Worm (Caenorhabditis elegans) whole organism, L1 larva: ENCODE results near the gene C14F11.4.
A peak's percentile ranks its signal among the peaks of the same experiment; 100 is the strongest.

Experiments
- blmp-1 ChIP-seq: fragments of 150-350 bp; optimal IDR thresholded peaks from 2 replicates; lab custom pipeline; 2014; ENCODE audit warnings: missing biosample characterization, missing genetic modification characterization
- ceh-82 ChIP-seq, 3 experiments: fragments of 150-350 bp in 1 of 3; sonication (generic microtip) in 2 of 3; optimal IDR thresholded peaks; 2 replicates each; lab custom pipeline; 2014 to 2017; ENCODE audit warnings: missing biosample characterization in 3 of 3, missing genetic modification characterization in 3 of 3
- ceh-90 ChIP-seq: sonication (generic microtip); optimal IDR thresholded peaks from 2 replicates; lab custom pipeline; 2016; ENCODE audit warnings: missing genetic modification characterization, missing compliant biosample characterization
- ces-1 ChIP-seq: fragments of 150-350 bp; optimal IDR thresholded peaks from 2 replicates; lab custom pipeline; 2014; ENCODE audit warnings: missing biosample characterization, missing genetic modification reagents, missing genetic modification characterization
- efl-1 ChIP-seq, 4 experiments: fragments of 150-350 bp; optimal IDR thresholded peaks in 3 of 4; peaks in 1 of 4; 1 replicate in 1 of 4; 2 replicates in 3 of 4; lab custom pipeline; 2014; ENCODE audit warnings: missing biosample characterization in 2 of 4, missing genetic modification characterization in 2 of 4, missing genetic modification reagents in 2 of 4
- efl-3 ChIP-seq: fragments of 200-800 bp; sonication (Bioruptor generic); optimal IDR thresholded peaks from 2 replicates; lab custom pipeline; 2018; ENCODE audit warnings: mild to moderate bottlenecking, missing genetic modification characterization, missing compliant biosample characterization
- elt-2 ChIP-seq: sonication (generic microtip); optimal IDR thresholded peaks from 2 replicates; lab custom pipeline; 2016; ENCODE audit warnings: missing genetic modification characterization, mild to moderate bottlenecking, inconsistent platforms, missing compliant biosample characterization, missing genetic modification reagents
- elt-3 ChIP-seq, 6 experiments: fragments of 150-350 bp in 1 of 6; sonication (generic microtip); optimal IDR thresholded peaks; 2 replicates each; lab custom pipeline; 2017 to 2018; ENCODE audit warnings: missing biosample characterization in 6 of 6, missing genetic modification characterization in 6 of 6, inconsistent platforms in 1 of 6
- fkh-4 ChIP-seq: sonication (generic microtip); optimal IDR thresholded peaks from 2 replicates; lab custom pipeline; 2016; ENCODE audit warnings: missing compliant biosample characterization, missing genetic modification characterization, borderline replicate concordance
- grh-1 ChIP-seq: fragments of 200-800 bp; sonication (Bioruptor generic); IDR thresholded peaks from 2 replicates; pipeline ENCODE4 v1.3.6; 2022; ENCODE audit warnings: missing genetic modification reagents, missing genetic modification characterization, missing compliant biosample characterization
- hlh-4 ChIP-seq: sonication (generic microtip); optimal IDR thresholded peaks from 2 replicates; lab custom pipeline; 2016; ENCODE audit warnings: mild to moderate bottlenecking, missing genetic modification characterization, missing compliant biosample characterization
- irx-1 ChIP-seq: sonication (generic microtip); optimal IDR thresholded peaks from 2 replicates; lab custom pipeline; 2016; ENCODE audit warnings: missing genetic modification characterization, missing compliant biosample characterization
- lin-14 ChIP-seq: fragments of 200-800 bp; sonication (Bioruptor generic); optimal IDR thresholded peaks from 2 replicates; lab custom pipeline; 2018; ENCODE audit warnings: mild to moderate bottlenecking, missing genetic modification characterization, moderate library complexity, missing compliant biosample characterization
- lin-15B ChIP-seq: fragments of 150-350 bp; sonication (generic microtip); optimal IDR thresholded peaks from 3 replicates; lab custom pipeline; 2014; ENCODE audit warnings: missing biosample characterization, missing genetic modification characterization
- lin-35 ChIP-seq, 2 experiments: fragments of 150-350 bp; optimal IDR thresholded peaks; 2 replicates each; lab custom pipeline; 2014; ENCODE audit warnings: missing biosample characterization in 2 of 2, missing genetic modification characterization in 2 of 2, missing genetic modification reagents in 2 of 2
- lsy-2 ChIP-seq, 2 experiments: fragments of 150-350 bp; optimal IDR thresholded peaks; 2 replicates each; lab custom pipeline; 2014; ENCODE audit warnings: missing biosample characterization in 2 of 2, missing genetic modification characterization in 2 of 2
- mep-1 ChIP-seq: fragments of 150-350 bp; optimal IDR thresholded peaks from 2 replicates; lab custom pipeline; 2014; ENCODE audit warnings: missing biosample characterization, missing genetic modification characterization
- nhr-11 ChIP-seq: fragments of 150-350 bp; optimal IDR thresholded peaks from 2 replicates; lab custom pipeline; 2014; ENCODE audit warnings: missing biosample characterization, missing genetic modification characterization
- nhr-19 ChIP-seq: fragments of 200-800 bp; sonication (Bioruptor generic); conservative IDR thresholded peaks from 2 replicates; pipeline ENCODE4 v1.3.6; 2022; ENCODE audit warnings: missing genetic modification characterization, missing compliant biosample characterization
- nhr-20 ChIP-seq: sonication (generic microtip); optimal IDR thresholded peaks from 2 replicates; lab custom pipeline; 2016; ENCODE audit warnings: mild to moderate bottlenecking, missing genetic modification characterization, missing compliant biosample characterization
- nhr-237 ChIP-seq: fragments of 150-350 bp; optimal IDR thresholded peaks from 2 replicates; lab custom pipeline; 2014; ENCODE audit warnings: missing biosample characterization, missing genetic modification characterization
- nhr-47 ChIP-seq: sonication (generic microtip); optimal IDR thresholded peaks from 2 replicates; lab custom pipeline; 2016; ENCODE audit warnings: mild to moderate bottlenecking, missing genetic modification characterization, moderate library complexity, missing compliant biosample characterization
- nhr-71 ChIP-seq: sonication (generic microtip); optimal IDR thresholded peaks from 2 replicates; lab custom pipeline; 2016; ENCODE audit warnings: mild to moderate bottlenecking, missing genetic modification characterization, moderate library complexity, missing compliant biosample characterization
- nhr-76 ChIP-seq: sonication (generic microtip); optimal IDR thresholded peaks from 2 replicates; lab custom pipeline; 2017; ENCODE audit warnings: missing biosample characterization, missing genetic modification characterization
- nhr-84 ChIP-seq: sonication (generic microtip); optimal IDR thresholded peaks from 2 replicates; lab custom pipeline; 2017; ENCODE audit warnings: missing biosample characterization, missing genetic modification characterization
- nhr-85 ChIP-seq: sonication (generic microtip); peaks from one replicate; lab custom pipeline; 2016; ENCODE audit warnings: missing genetic modification characterization, inconsistent platforms, missing compliant biosample characterization
- nhr-90 ChIP-seq: sonication (generic microtip); optimal IDR thresholded peaks from 2 replicates; lab custom pipeline; 2016; ENCODE audit warnings: mild to moderate bottlenecking, missing genetic modification characterization, missing compliant biosample characterization; ENCODE audit not compliant: poor library complexity
- pag-3 ChIP-seq: sonication (generic microtip); optimal IDR thresholded peaks from 2 replicates; lab custom pipeline; 2017; ENCODE audit warnings: missing genetic modification characterization, mild to moderate bottlenecking, missing compliant biosample characterization, antibody characterized with exemption, borderline replicate concordance; ENCODE audit not compliant: insufficient read depth
- skn-1 ChIP-seq: fragments of 150-350 bp; optimal IDR thresholded peaks from 2 replicates; lab custom pipeline; 2014; ENCODE audit warnings: missing biosample characterization, missing genetic modification characterization
- snu-23 ChIP-seq: sonication (generic microtip); optimal IDR thresholded peaks from 2 replicates; lab custom pipeline; 2016; ENCODE audit warnings: missing genetic modification characterization, missing compliant biosample characterization
- sup-37 ChIP-seq: fragments of 200-800 bp; sonication (Bioruptor generic); optimal IDR thresholded peaks from 2 replicates; lab custom pipeline; 2018; ENCODE audit warnings: mild to moderate bottlenecking, missing genetic modification characterization, missing compliant biosample characterization
- swsn-7 ChIP-seq: sonication (generic microtip); optimal IDR thresholded peaks from 2 replicates; lab custom pipeline; 2016; ENCODE audit warnings: missing genetic modification characterization, missing compliant biosample characterization
- tbx-2 ChIP-seq: sonication (generic microtip); optimal IDR thresholded peaks from 2 replicates; lab custom pipeline; 2016; ENCODE audit warnings: missing genetic modification characterization, missing compliant biosample characterization
- unc-98 ChIP-seq: fragments of 200-800 bp; sonication (Bioruptor generic); IDR thresholded peaks from 2 replicates; pipeline ENCODE4 v1.3.6; 2022; ENCODE audit warnings: missing genetic modification characterization, missing compliant biosample characterization
- vab-15 ChIP-seq: sonication (generic microtip); optimal IDR thresholded peaks from 2 replicates; lab custom pipeline; 2017; ENCODE audit warnings: missing genotype, mild to moderate bottlenecking, missing genetic modification characterization, missing compliant biosample characterization
- xbp-1 ChIP-seq: sonication (generic microtip); optimal IDR thresholded peaks from 2 replicates; lab custom pipeline; 2016; ENCODE audit warnings: missing genetic modification characterization, missing compliant biosample characterization
- ztf-11 ChIP-seq, 2 experiments: sonication (generic microtip); optimal IDR thresholded peaks; 2 replicates each; lab custom pipeline; 2016 to 2017; ENCODE audit warnings: missing genetic modification characterization in 2 of 2, missing biosample characterization in 1 of 2, missing compliant biosample characterization in 1 of 2
- ztf-4 ChIP-seq: fragments of 150-350 bp; optimal IDR thresholded peaks from 2 replicates; lab custom pipeline; 2014; ENCODE audit warnings: missing biosample characterization, missing genetic modification characterization

C14F11.4 gene

ce11 chrX:6279625-6280024 lies 46.8 kb upstream of the C14F11.4 start, which contains the start of gene col-166 (continued):
- TF ChIP-seq grh-1 (GFP tag; lab: Robert Waterston, UW) = 0 out of 2 replicates have a peak, but pooled peaks have one; percentile 21
- TF ChIP-seq xbp-1 = no peak

ce11 chrX:6278296-6278695 lies 45.4 kb upstream of the C14F11.4 start:
- TF ChIP-seq blmp-1 (tag; lab: Kevin White, UChicago) (peak; percentile 23), swsn-7 (tag; lab: Kevin White, UChicago) (no peak), efl-1 (optimal IDR thresholded peaks at IDR 0.05; lab: Kevin White, UChicago) (no peak), efl-1 (GFP tag; optimal IDR thresholded peaks at IDR 0.05 in 1 of 2; lab: Kevin White, UChicago) (no peak), hlh-4 (tag; lab: Kevin White, UChicago) (no peak), skn-1 (tag; lab: Kevin White, UChicago) (no peak)

ce11 chrX:6277252-6277651 lies 44.4 kb upstream of the C14F11.4 start:
- TF ChIP-seq nhr-71 (tag; lab: Kevin White, UChicago) = peak; percentile 26
- TF ChIP-seq nhr-20 = peak; percentile 40
- no peak for TF ChIP-seq efl-3 (GFP tag; lab: Kevin White, UChicago)
- TF ChIP-seq elt-3 (tag; optimal IDR thresholded peaks at IDR 0.05; lab: Kevin White, UChicago) = peak in 2 of 6 experiments; percentile 10 to 58
- TF ChIP-seq nhr-85 (tag; lab: Kevin White, UChicago) = peak; percentile 93
- no peak for TF ChIP-seq grh-1 (GFP tag; lab: Robert Waterston, UW)
- TF ChIP-seq blmp-1 (tag; lab: Kevin White, UChicago) = peak; percentile 33
- peak; percentile 70 for TF ChIP-seq lin-14 (GFP tag; lab: Kevin White, UChicago)
- peak; percentile 46 for TF ChIP-seq snu-23
- no peak for TF ChIP-seq elt-2 (tag; lab: Kevin White, UChicago)

ce11 chrX:6276701-6277100 lies 43.9 kb upstream of the C14F11.4 start:
- TF ChIP-seq irx-1 (peak; percentile 26), nhr-76 (tag; lab: Kevin White, UChicago) (no peak)
- TF ChIP-seq, all 84 proteins: peak for 1

ce11 chrX:6275343-6275742 lies 42.5 kb upstream of the C14F11.4 start:
- no peak for TF ChIP-seq ztf-11 (tag; optimal IDR thresholded peaks at IDR 0.05; lab: Kevin White, UChicago)
- peak; percentile 31 for TF ChIP-seq mep-1
- TF ChIP-seq ces-1 = no peak
- TF ChIP-seq lin-15B (tag; lab: Kevin White, UChicago) = no peak
- TF ChIP-seq blmp-1 (tag; lab: Kevin White, UChicago) = peak; percentile 64
- TF ChIP-seq nhr-85 (tag; lab: Kevin White, UChicago) = peak; percentile 95
- TF ChIP-seq snu-23 = peak; percentile 52
- peak; percentile 10 for TF ChIP-seq tbx-2 (tag; lab: Kevin White, UChicago)
- TF ChIP-seq nhr-71 (tag; lab: Kevin White, UChicago) = peak; percentile 69
- peak; percentile 38 for TF ChIP-seq irx-1
- TF ChIP-seq nhr-237 (tag; lab: Kevin White, UChicago) = no peak
- no peak for TF ChIP-seq ztf-4 (tag; lab: Kevin White, UChicago)
- TF ChIP-seq nhr-19 (GFP tag; lab: Robert Waterston, UW) = 0 out of 2 replicates have a peak, but pooled peaks have one; percentile 3
- TF ChIP-seq nhr-84 = no peak
- no peak for TF ChIP-seq sup-37
- no peak for TF ChIP-seq ceh-82 (tag; optimal IDR thresholded peaks at IDR 0.05; lab: Kevin White, UChicago)
- peak in 3 of 6 experiments; percentile 23 to 66 (median 50) for TF ChIP-seq elt-3 (tag; optimal IDR thresholded peaks at IDR 0.05; lab: Kevin White, UChicago)
- TF ChIP-seq nhr-47 (tag; lab: Kevin White, UChicago) = peak; percentile 12
- peak; percentile 56 for TF ChIP-seq nhr-20
- peak; percentile 64 for TF ChIP-seq nhr-90
- peak in 1 of 2 experiments; percentile 17 for TF ChIP-seq lin-35 (GFP tag; optimal IDR thresholded peaks at IDR 0.05; lab: Kevin White, UChicago)
- no peak for TF ChIP-seq xbp-1
- TF ChIP-seq nhr-11 = no peak
- no peak for TF ChIP-seq vab-15 (tag; lab: Kevin White, UChicago)
- TF ChIP-seq grh-1 (GFP tag; lab: Robert Waterston, UW) = no peak
- TF ChIP-seq unc-98 (GFP tag; lab: Robert Waterston, UW) = no peak
- TF ChIP-seq pag-3 = no peak
- no peak for TF ChIP-seq ceh-90
- TF ChIP-seq lsy-2 (tag; optimal IDR thresholded peaks at IDR 0.05; lab: Kevin White, UChicago) = peak in 1 of 2 experiments; percentile 24
- peak; percentile 72 for TF ChIP-seq lin-14 (GFP tag; lab: Kevin White, UChicago)
- no peak for TF ChIP-seq fkh-4 (tag; lab: Kevin White, UChicago)
